Worm (Caenorhabditis elegans): ENCODE data around the gene F44G3.7.

- no peak for TF ChIP-seq sea-2 (GFP tag; IDR thresholded peaks at IDR 0.05)
- no peak for TF ChIP-seq mcd-1 (GFP tag; IDR thresholded peaks at IDR 0.05)
- TF ChIP-seq rcor-1 (GFP tag; IDR thresholded peaks at IDR 0.05) = no peak
- TF ChIP-seq hmg-1.2 (GFP tag; IDR thresholded peaks at IDR 0.05) = no peak
- TF ChIP-seq ama-1 (optimal IDR thresholded peaks at IDR 0.05) = no peak
- TF ChIP-seq ama-1 (GFP tag; optimal IDR thresholded peaks at IDR 0.05) = no peak
- no peak for TF ChIP-seq efl-1 (GFP tag; optimal IDR thresholded peaks at IDR 0.05)
Measured at ce11 chrV:16100103-16100730, 36.7 kb downstream of the F44G3.7 start, which contains the start of gene cth-1.
